Worm (Caenorhabditis elegans) whole organism, late embryonic: ENCODE results near the gene C03B1.5.

Experiments
- C38D4.7 ChIP-seq: fragments of 200-800 bp; sonication (Bioruptor generic); optimal IDR thresholded peaks from 2 replicates; lab custom pipeline; 2018; ENCODE audit warnings: mild to moderate bottlenecking, missing genetic modification characterization, moderate library complexity, missing compliant biosample characterization
- K02D7.2 ChIP-seq: sonication (generic microtip); optimal IDR thresholded peaks from 2 replicates; lab custom pipeline; 2017; ENCODE audit warnings: mild to moderate bottlenecking, missing genetic modification characterization, missing compliant biosample characterization
- K09A11.1 ChIP-seq: sonication (generic microtip); optimal IDR thresholded peaks from 2 replicates; lab custom pipeline; 2017; ENCODE audit warnings: antibody characterized with exemption, mild to moderate bottlenecking, missing genetic modification characterization, missing compliant biosample characterization; ENCODE audit not compliant: insufficient read depth
- ahr-1 ChIP-seq: sonication (generic microtip); optimal IDR thresholded peaks from 2 replicates; lab custom pipeline; 2016; ENCODE audit warnings: missing genetic modification characterization, missing compliant biosample characterization
- ama-1 ChIP-seq: fragments of 150-350 bp; optimal IDR thresholded peaks from 2 replicates; lab custom pipeline; 2014
- ceh-14 ChIP-seq: sonication (generic microtip); optimal IDR thresholded peaks from 2 replicates; lab custom pipeline; 2016; ENCODE audit warnings: missing genotype, missing genetic modification characterization, missing compliant biosample characterization
- ceh-18 ChIP-seq: sonication (generic microtip); optimal IDR thresholded peaks from 2 replicates; lab custom pipeline; 2016; ENCODE audit warnings: missing genetic modification characterization, missing compliant biosample characterization
- ceh-2 ChIP-seq: sonication (generic microtip); optimal IDR thresholded peaks from 2 replicates; lab custom pipeline; 2016; ENCODE audit warnings: missing genotype, missing genetic modification characterization, missing compliant biosample characterization
- ceh-22 ChIP-seq: sonication (generic microtip); optimal IDR thresholded peaks from 2 replicates; lab custom pipeline; 2017; ENCODE audit warnings: missing biosample characterization, missing genetic modification characterization
- ceh-24 ChIP-seq: sonication (generic microtip); optimal IDR thresholded peaks from 2 replicates; lab custom pipeline; 2016; ENCODE audit warnings: mild to moderate bottlenecking, missing genetic modification characterization, missing compliant biosample characterization
- ceh-30 ChIP-seq: fragments of 150-350 bp; optimal IDR thresholded peaks from 2 replicates; lab custom pipeline; 2014; ENCODE audit warnings: missing biosample characterization, missing genetic modification characterization
- ceh-48 ChIP-seq: sonication (generic microtip); optimal IDR thresholded peaks from 2 replicates; lab custom pipeline; 2016; ENCODE audit warnings: missing genetic modification characterization, inconsistent platforms, missing compliant biosample characterization
- ceh-6 ChIP-seq: fragments of 200-800 bp; sonication (Bioruptor generic); optimal IDR thresholded peaks from 2 replicates; lab custom pipeline; 2018; ENCODE audit warnings: mild to moderate bottlenecking, missing genetic modification characterization, missing compliant biosample characterization
- ceh-9 ChIP-seq: sonication (generic microtip); optimal IDR thresholded peaks from 2 replicates; lab custom pipeline; 2016; ENCODE audit warnings: mild to moderate bottlenecking, missing genetic modification characterization, inconsistent platforms, missing compliant biosample characterization
- che-1 ChIP-seq: sonication (generic microtip); optimal IDR thresholded peaks from 2 replicates; lab custom pipeline; 2016; ENCODE audit warnings: mild to moderate bottlenecking, missing genetic modification characterization, missing compliant biosample characterization
- dmd-4 ChIP-seq: sonication (generic microtip); optimal IDR thresholded peaks from 2 replicates; lab custom pipeline; 2016; ENCODE audit warnings: borderline replicate concordance, missing genetic modification characterization, missing compliant biosample characterization
- dve-1 ChIP-seq: sonication (generic microtip); optimal IDR thresholded peaks from 2 replicates; lab custom pipeline; 2017; ENCODE audit warnings: antibody characterized with exemption, mild to moderate bottlenecking, missing genetic modification characterization, missing compliant biosample characterization
- elt-2 ChIP-seq: sonication (generic microtip); optimal IDR thresholded peaks from 2 replicates; lab custom pipeline; 2016; ENCODE audit warnings: missing genetic modification reagents, missing genetic modification characterization, missing compliant biosample characterization
- elt-4 ChIP-seq: sonication (generic microtip); optimal IDR thresholded peaks from 2 replicates; lab custom pipeline; 2016; ENCODE audit warnings: missing genetic modification characterization, missing compliant biosample characterization
- ets-4 ChIP-seq: sonication (generic microtip); optimal IDR thresholded peaks from 2 replicates; lab custom pipeline; 2016; ENCODE audit warnings: missing genetic modification characterization, missing compliant biosample characterization
- eyg-1 ChIP-seq: sonication (generic microtip); optimal IDR thresholded peaks from 2 replicates; lab custom pipeline; 2016; ENCODE audit warnings: missing genotype, missing genetic modification characterization, missing compliant biosample characterization
- fax-1 ChIP-seq: sonication (generic microtip); optimal IDR thresholded peaks from 2 replicates; lab custom pipeline; 2016; ENCODE audit warnings: missing genotype, missing genetic modification characterization, missing compliant biosample characterization
- fkh-6 ChIP-seq: sonication (generic microtip); optimal IDR thresholded peaks from 2 replicates; lab custom pipeline; 2016; ENCODE audit warnings: missing genetic modification characterization, missing compliant biosample characterization
- gmeb-2 ChIP-seq: sonication (generic microtip); optimal IDR thresholded peaks from 2 replicates; lab custom pipeline; 2016; ENCODE audit warnings: missing genetic modification characterization, inconsistent platforms, missing compliant biosample characterization
- hlh-13 ChIP-seq: fragments of 200-800 bp; sonication (Bioruptor generic); optimal IDR thresholded peaks from 2 replicates; lab custom pipeline; 2018; ENCODE audit warnings: mild to moderate bottlenecking, missing genetic modification characterization, missing compliant biosample characterization
- hlh-15 ChIP-seq: sonication (generic microtip); optimal IDR thresholded peaks from 2 replicates; lab custom pipeline; 2016; ENCODE audit warnings: missing genetic modification characterization, missing compliant biosample characterization
- hlh-30 ChIP-seq: sonication (generic microtip); optimal IDR thresholded peaks from 2 replicates; lab custom pipeline; 2017; ENCODE audit warnings: antibody characterized with exemption, missing genetic modification characterization, missing compliant biosample characterization; ENCODE audit not compliant: insufficient read depth
- hlh-6 ChIP-seq: sonication (generic microtip); optimal IDR thresholded peaks from 2 replicates; lab custom pipeline; 2016; ENCODE audit warnings: missing genotype, missing genetic modification characterization, missing compliant biosample characterization
- lim-6 ChIP-seq: sonication (generic microtip); optimal IDR thresholded peaks from 2 replicates; lab custom pipeline; 2016; ENCODE audit warnings: missing genetic modification characterization, missing compliant biosample characterization
- madf-2 ChIP-seq: sonication (generic microtip); optimal IDR thresholded peaks from 2 replicates; lab custom pipeline; 2017; ENCODE audit warnings: missing genetic modification characterization, missing compliant biosample characterization
- mec-3 ChIP-seq: sonication (generic microtip); optimal IDR thresholded peaks from 2 replicates; lab custom pipeline; 2016; ENCODE audit warnings: borderline replicate concordance, missing genetic modification characterization, missing compliant biosample characterization
- nhr-11 ChIP-seq: fragments of 150-350 bp; optimal IDR thresholded peaks from 2 replicates; lab custom pipeline; 2014; ENCODE audit warnings: missing biosample characterization, missing genetic modification characterization
- nhr-232 ChIP-seq: sonication (generic microtip); optimal IDR thresholded peaks from 2 replicates; lab custom pipeline; 2016; ENCODE audit warnings: missing genetic modification characterization, missing compliant biosample characterization
- npax-4 ChIP-seq: sonication (generic microtip); optimal IDR thresholded peaks from 2 replicates; lab custom pipeline; 2016; ENCODE audit warnings: missing genetic modification characterization, missing compliant biosample characterization
- odd-2 ChIP-seq: sonication (generic microtip); optimal IDR thresholded peaks from 2 replicates; lab custom pipeline; 2017; ENCODE audit warnings: antibody characterized with exemption, mild to moderate bottlenecking, missing genetic modification characterization, missing compliant biosample characterization
- pag-3 ChIP-seq: sonication (generic microtip); optimal IDR thresholded peaks from 2 replicates; lab custom pipeline; 2016; ENCODE audit warnings: missing compliant biosample characterization, missing genetic modification characterization, borderline replicate concordance
- pat-9 ChIP-seq: fragments of 200-800 bp; sonication (Bioruptor generic); optimal IDR thresholded peaks from 2 replicates; lab custom pipeline; 2018; ENCODE audit warnings: mild to moderate bottlenecking, missing genetic modification characterization, moderate library complexity, missing compliant biosample characterization
- pax-1 ChIP-seq: fragments of 150-350 bp; optimal IDR thresholded peaks from 2 replicates; lab custom pipeline; 2014; ENCODE audit warnings: missing biosample characterization, missing genetic modification characterization
- pha-4 ChIP-seq: fragments of 150-350 bp; optimal IDR thresholded peaks from 2 replicates; lab custom pipeline; 2018; ENCODE audit warnings: missing biosample characterization, missing genetic modification reagents, missing genetic modification characterization
- pros-1 ChIP-seq: fragments of 150-350 bp; optimal IDR thresholded peaks from 2 replicates; lab custom pipeline; 2014; ENCODE audit warnings: missing biosample characterization, missing genetic modification reagents, missing genetic modification characterization
- ref-2 ChIP-seq: sonication (generic microtip); optimal IDR thresholded peaks from 2 replicates; lab custom pipeline; 2016; ENCODE audit warnings: missing genetic modification characterization, missing compliant biosample characterization
- rnt-1 ChIP-seq: sonication (generic microtip); optimal IDR thresholded peaks from 2 replicates; lab custom pipeline; 2016; ENCODE audit warnings: missing genetic modification characterization, missing compliant biosample characterization
- sdc-2 ChIP-seq: sonication (generic microtip); optimal IDR thresholded peaks from 2 replicates; lab custom pipeline; 2016; ENCODE audit warnings: missing genotype, missing genetic modification characterization, missing compliant biosample characterization
- sox-2 ChIP-seq: fragments of 200-800 bp; sonication (Bioruptor generic); IDR thresholded peaks from 2 replicates; pipeline ENCODE4 v1.3.6; 2022; ENCODE audit warnings: missing genetic modification reagents, missing genetic modification characterization, missing compliant biosample characterization
- sox-4 ChIP-seq: sonication (generic microtip); optimal IDR thresholded peaks from 2 replicates; lab custom pipeline; 2017; ENCODE audit warnings: mild to moderate bottlenecking, missing genetic modification characterization, inconsistent platforms, missing compliant biosample characterization
- tbx-2 ChIP-seq: sonication (generic microtip); optimal IDR thresholded peaks from 2 replicates; lab custom pipeline; 2016; ENCODE audit warnings: missing genetic modification characterization, missing compliant biosample characterization
- unc-3 ChIP-seq, 2 experiments: fragments of 200-800 bp in 1 of 2; sonication (Bioruptor generic) in 1 of 2; sonication (generic microtip) in 1 of 2; conservative IDR thresholded peaks in 1 of 2; optimal IDR thresholded peaks in 1 of 2; 2 replicates each; pipeline versions ENCODE4 v1.3.6 to Lab custom; 2016 to 2022; ENCODE audit warnings: missing compliant biosample characterization in 2 of 2, missing genetic modification characterization in 2 of 2, missing genetic modification reagents in 1 of 2
- unc-42 ChIP-seq: sonication (generic microtip); optimal IDR thresholded peaks from 2 replicates; lab custom pipeline; 2016; ENCODE audit warnings: missing genotype, missing genetic modification characterization, missing compliant biosample characterization
- unc-55 ChIP-seq: sonication (generic microtip); optimal IDR thresholded peaks from 2 replicates; lab custom pipeline; 2017; ENCODE audit warnings: missing biosample characterization, missing genetic modification reagents, missing genetic modification characterization
- unc-86 ChIP-seq: sonication (generic microtip); optimal IDR thresholded peaks from 2 replicates; lab custom pipeline; 2016; ENCODE audit warnings: missing genetic modification characterization, missing compliant biosample characterization
- zip-5 ChIP-seq: sonication (generic microtip); optimal IDR thresholded peaks from 2 replicates; lab custom pipeline; 2016; ENCODE audit warnings: missing genetic modification characterization, missing compliant biosample characterization

Gene C03B1.5

DNA sequence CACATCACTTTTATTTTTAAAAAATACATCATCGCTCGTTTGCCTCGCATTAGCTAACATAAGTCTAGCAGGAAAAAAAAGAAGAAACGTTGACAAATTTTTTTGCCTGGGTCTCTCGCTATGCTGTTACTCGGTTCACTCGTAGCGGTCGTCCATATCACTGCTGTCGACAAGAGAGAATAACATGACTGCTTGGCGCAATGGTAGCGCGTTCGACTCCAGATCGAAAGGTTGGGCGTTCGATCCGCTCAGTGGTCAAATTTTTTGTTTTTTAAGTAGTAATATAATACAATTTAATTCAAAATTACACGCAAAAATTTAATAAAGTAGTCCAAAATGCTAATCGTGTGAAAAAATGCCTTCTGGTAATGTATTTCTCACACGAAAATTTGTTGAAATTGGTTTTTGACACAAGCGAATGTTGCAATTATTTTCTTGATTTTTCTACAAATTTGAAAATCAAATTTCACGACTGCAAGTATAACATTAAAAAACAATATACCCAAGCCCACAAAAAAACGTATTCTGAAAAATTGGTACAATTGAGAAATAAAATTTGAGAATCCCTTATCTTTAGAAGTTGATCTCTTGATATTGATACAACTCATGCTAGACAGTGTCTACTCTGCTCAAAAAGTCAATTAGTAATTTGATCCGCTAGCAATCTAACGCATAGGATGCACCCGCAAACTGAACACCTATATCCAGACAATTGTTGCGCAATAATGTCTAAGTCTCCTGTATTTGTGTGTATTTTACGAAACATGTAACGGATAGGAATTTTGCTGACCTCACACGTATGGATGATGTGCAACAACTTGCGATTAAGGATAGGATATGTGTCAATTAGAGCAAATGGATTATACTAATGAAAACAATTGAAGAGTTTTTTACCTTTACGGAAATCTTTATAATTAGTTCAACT lies 16.1 kb downstream of the C03B1.5 start (continued):
- TF ChIP-seq fkh-6 (tag; lab: Kevin White, UChicago) (peak; percentile 6), hlh-15 (tag; lab: Kevin White, UChicago) (peak; percentile 47), unc-86 (tag; lab: Kevin White, UChicago) (peak; percentile 62), C38D4.7 (peak; percentile 65), mec-3 (tag; lab: Kevin White, UChicago) (no peak), odd-2 (tag; lab: Kevin White, UChicago) (no peak), zip-5 (tag; lab: Kevin White, UChicago) (peak; percentile 49), npax-4 (tag; lab: Kevin White, UChicago) (peak; percentile 12), ceh-6 (GFP tag; lab: Kevin White, UChicago) (peak; percentile 70), che-1 (tag; lab: Kevin White, UChicago) (peak; percentile 80), pat-9 (tag; lab: Kevin White, UChicago) (peak; percentile 68), ceh-9 (tag; lab: Kevin White, UChicago) (peak; percentile 42), elt-4 (tag; lab: Kevin White, UChicago) (no peak), ceh-14 (peak; percentile 81), elt-2 (tag; lab: Kevin White, UChicago) (peak; percentile 84), K09A11.1 (tag; lab: Kevin White, UChicago) (no peak), sox-4 (tag; lab: Kevin White, UChicago) (peak; percentile 77), ets-4 (tag; lab: Kevin White, UChicago) (no peak), nhr-232 (peak; percentile 45), eyg-1 (peak; percentile 45), pag-3 (tag; lab: Kevin White, UChicago) (no peak), dve-1 (tag; lab: Kevin White, UChicago) (peak; percentile 26), hlh-30 (no peak), unc-3 (GFP tag; conservative IDR thresholded peaks at IDR 0.05; lab: Robert Waterston, UW) (peak; percentile 77), unc-3 (tag; optimal IDR thresholded peaks at IDR 0.05; lab: Kevin White, UChicago) (no peak), pax-1 (tag; lab: Kevin White, UChicago) (no peak), ceh-18 (peak; percentile 5), ama-1 (no peak), fax-1 (tag; lab: Kevin White, UChicago) (peak; percentile 61), rnt-1 (tag; lab: Kevin White, UChicago) (peak; percentile 7), unc-42 (no peak), dmd-4 (tag; lab: Kevin White, UChicago) (peak; percentile 50), hlh-13 (peak; percentile 43), ceh-24 (tag; lab: Kevin White, UChicago) (peak; percentile 51), ceh-22 (tag; lab: Kevin White, UChicago) (no peak), ref-2 (tag; lab: Kevin White, UChicago) (peak; percentile 48), sox-2 (GFP tag; lab: Robert Waterston, UW) (peak; percentile 68), sdc-2 (tag; lab: Kevin White, UChicago) (peak; percentile 70), ceh-30 (tag; lab: Kevin White, UChicago) (peak; percentile 11), ahr-1 (tag; lab: Kevin White, UChicago) (no peak), ceh-2 (tag; lab: Kevin White, UChicago) (peak; percentile 38), madf-2 (tag; lab: Kevin White, UChicago) (peak; percentile 47), pha-4 (no peak), hlh-6 (no peak), tbx-2 (peak; percentile 49), unc-55 (GFP tag; lab: Kevin White, UChicago) (no peak), nhr-11 (tag; lab: Kevin White, UChicago) (no peak), K02D7.2 (peak; percentile 29), pros-1 (tag; lab: Kevin White, UChicago) (no peak), ceh-48 (tag; lab: Kevin White, UChicago) (peak; percentile 55), lim-6 (tag; lab: Kevin White, UChicago) (no peak), gmeb-2 (tag; lab: Kevin White, UChicago) (peak; percentile 77)
